Worm (Caenorhabditis elegans) whole organism, early embryonic: ENCODE data around the gene dmsr-4.

ENCODE experiments used
- B0310.2 ChIP-seq: sonication (generic microtip); optimal IDR thresholded peaks from 2 replicates; lab custom pipeline; 2016; ENCODE audit warnings: mild to moderate bottlenecking, missing genetic modification characterization, missing compliant biosample characterization
- ama-1 ChIP-seq: fragments of 150-350 bp; optimal IDR thresholded peaks from 2 replicates; lab custom pipeline; 2014
- ets-7 ChIP-seq: sonication (generic microtip); optimal IDR thresholded peaks from 2 replicates; lab custom pipeline; 2016; ENCODE audit warnings: missing genotype, missing genetic modification characterization, missing compliant biosample characterization
- flt-1 ChIP-seq: fragments of 200-800 bp; sonication (Bioruptor generic); IDR thresholded peaks from 2 replicates; pipeline ENCODE4 v1.3.6; 2022; ENCODE audit warnings: missing genetic modification characterization, missing compliant biosample characterization
- hmbx-1 ChIP-seq: sonication (generic microtip); optimal IDR thresholded peaks from 2 replicates; lab custom pipeline; 2016; ENCODE audit warnings: mild to moderate bottlenecking, missing genetic modification characterization, missing compliant biosample characterization
- tbx-11 ChIP-seq: fragments of 200-800 bp; sonication (Bioruptor generic); IDR thresholded peaks from 2 replicates; pipeline ENCODE4 v1.3.6; 2022; ENCODE audit warnings: missing genetic modification characterization, missing compliant biosample characterization
- tra-4 ChIP-seq: sonication (generic microtip); optimal IDR thresholded peaks from 2 replicates; lab custom pipeline; 2017; ENCODE audit warnings: missing genetic modification characterization, missing compliant biosample characterization

DNA sequence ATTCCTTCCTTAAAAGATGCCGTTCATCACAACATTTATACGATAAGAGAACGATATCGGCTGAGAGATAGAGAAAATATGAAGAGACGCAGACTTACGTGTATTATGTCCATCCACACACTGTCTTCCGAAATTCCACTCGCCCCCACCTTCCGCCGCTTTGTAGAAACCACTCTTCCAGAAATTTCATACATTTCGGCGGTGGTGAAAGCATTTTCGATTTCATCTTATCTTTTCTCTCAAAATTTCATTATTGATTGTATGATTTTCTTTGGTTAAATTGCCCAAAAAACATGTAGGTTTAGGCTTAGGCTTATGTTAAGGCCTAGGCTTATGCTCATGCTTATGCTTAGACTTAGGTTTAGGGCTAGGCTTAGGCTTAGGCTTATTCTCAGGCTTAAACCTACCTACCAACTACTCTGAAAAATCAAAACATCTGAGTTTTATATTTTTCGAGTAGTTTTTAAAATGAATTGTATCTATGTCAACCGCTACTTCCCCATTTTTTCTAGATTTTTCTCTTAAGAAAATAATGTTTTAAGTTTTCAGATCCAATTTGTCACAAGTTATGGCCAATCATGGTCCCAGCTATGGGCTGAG, 19.5 kb downstream of the dmsr-4 start, which contains the start of gene cpn-2:
- no peak for TF ChIP-seq flt-1
- no peak for TF ChIP-seq B0310.2 (tag; lab: Kevin White, UChicago)
- no peak for TF ChIP-seq hmbx-1 (tag; lab: Kevin White, UChicago)
- no peak for TF ChIP-seq ama-1 (lab: Kevin White, UChicago)
- no peak for TF ChIP-seq ets-7 (tag; lab: Kevin White, UChicago)
- TF ChIP-seq tra-4 (tag; lab: Kevin White, UChicago): no peak
- TF ChIP-seq tbx-11 (GFP tag; lab: Robert Waterston, UW): no peak
